Worm (Caenorhabditis elegans) whole organism, early embryonic: Measurements from ENCODE around the gene hlh-12.

Experiments used
- B0310.2 ChIP-seq: sonication (generic microtip); optimal IDR thresholded peaks from 2 replicates; lab custom pipeline; 2016; ENCODE audit warnings: mild to moderate bottlenecking, missing genetic modification characterization, missing compliant biosample characterization
- ceh-13 ChIP-seq: fragments of 200-800 bp; sonication (Bioruptor generic); optimal IDR thresholded peaks from 2 replicates; lab custom pipeline; 2018; ENCODE audit warnings: mild to moderate bottlenecking, missing genetic modification characterization, missing compliant biosample characterization
- flt-1 ChIP-seq: fragments of 200-800 bp; sonication (Bioruptor generic); IDR thresholded peaks from 2 replicates; pipeline ENCODE4 v1.3.6; 2022; ENCODE audit warnings: missing genetic modification characterization, missing compliant biosample characterization
- hmbx-1 ChIP-seq: sonication (generic microtip); optimal IDR thresholded peaks from 2 replicates; lab custom pipeline; 2016; ENCODE audit warnings: mild to moderate bottlenecking, missing genetic modification characterization, missing compliant biosample characterization
- hnd-1 ChIP-seq: sonication (generic microtip); optimal IDR thresholded peaks from 2 replicates; lab custom pipeline; 2016; ENCODE audit warnings: missing genetic modification characterization, missing compliant biosample characterization
- pes-1 ChIP-seq: fragments of 200-800 bp; sonication (Bioruptor generic); IDR thresholded peaks from 2 replicates; pipeline ENCODE4 v1.3.6; 2022; ENCODE audit warnings: missing genetic modification reagents, missing genetic modification characterization, missing compliant biosample characterization
- sea-1 ChIP-seq: fragments of 200-800 bp; sonication (Bioruptor generic); conservative IDR thresholded peaks from 2 replicates; pipeline ENCODE4 v1.3.6; 2022; ENCODE audit warnings: missing genetic modification characterization, missing compliant biosample characterization

DNA sequence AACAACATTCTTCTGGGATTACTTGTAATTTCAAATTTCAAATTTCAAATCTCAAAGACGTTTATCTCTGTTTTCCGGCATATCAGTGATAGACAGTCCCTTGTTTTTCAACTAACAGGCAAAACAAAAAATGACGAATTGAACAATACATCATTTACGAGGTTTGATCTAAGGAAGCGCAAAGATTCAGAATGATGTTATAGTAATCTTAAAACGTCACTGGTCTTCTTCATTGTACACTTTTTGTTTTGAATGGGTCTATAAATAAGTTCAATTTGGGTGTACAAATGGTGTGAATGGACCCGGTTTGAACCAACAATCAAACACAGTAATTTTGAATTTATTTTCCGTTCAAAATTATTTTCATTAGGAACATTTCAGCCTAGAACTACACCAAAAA, 44.7 kb upstream of the hlh-12 start:
- TF ChIP-seq pes-1 (GFP tag; lab: Robert Waterston, UW): no peak
- TF ChIP-seq hnd-1 (tag; lab: Kevin White, UChicago): no peak
- TF ChIP-seq flt-1: no peak
- no peak for TF ChIP-seq hmbx-1 (tag; lab: Kevin White, UChicago)
- TF ChIP-seq B0310.2 (tag; lab: Kevin White, UChicago): no peak
- TF ChIP-seq ceh-13 (GFP tag; lab: Kevin White, UChicago): no peak
- no peak for TF ChIP-seq sea-1
